Fruit fly (Drosophila melanogaster) whole organism, adult: Measurements from ENCODE around the gene CG9628.

Experiments
- CG11617 ChIP-seq: fragments of 200-800 bp; sonication (Bioruptor generic); optimal IDR thresholded peaks from 2 replicates; lab custom pipeline; 2017; ENCODE audit warnings: mild to moderate bottlenecking, missing biosample characterization, missing genetic modification reagents, missing genetic modification characterization
- CG12768 ChIP-seq: fragments of 200-800 bp; sonication (Bioruptor generic); optimal IDR thresholded peaks from 2 replicates; lab custom pipeline; 2017; ENCODE audit warnings: missing biosample characterization, missing genetic modification characterization, mild to moderate bottlenecking, moderate library complexity, missing genetic modification reagents
- CG14711 ChIP-seq: fragments of 200-800 bp; sonication (Bioruptor generic); optimal IDR thresholded peaks from 2 replicates; lab custom pipeline; 2018; ENCODE audit warnings: missing biosample characterization, mild to moderate bottlenecking, missing genetic modification characterization, moderate library complexity
- CG1620 ChIP-seq: fragments of 200-800 bp; sonication (Bioruptor generic); optimal IDR thresholded peaks from 2 replicates; lab custom pipeline; 2016; ENCODE audit warnings: missing biosample characterization, missing genetic modification characterization
- CG33017 ChIP-seq: fragments of 200-800 bp; sonication (Bioruptor generic); optimal IDR thresholded peaks from 2 replicates; lab custom pipeline; 2018; ENCODE audit warnings: missing biosample characterization, mild to moderate bottlenecking, missing genetic modification characterization, moderate library complexity
- CG5204 ChIP-seq: fragments of 200-800 bp; sonication (Bioruptor generic); optimal IDR thresholded peaks from 2 replicates; lab custom pipeline; 2016; ENCODE audit warnings: missing biosample characterization, missing genetic modification characterization
- CG7045 ChIP-seq: fragments of 200-800 bp; sonication (Bioruptor generic); optimal IDR thresholded peaks from 2 replicates; lab custom pipeline; 2017; ENCODE audit warnings: missing biosample characterization, mild to moderate bottlenecking, missing genetic modification characterization
- CG7101 ChIP-seq: fragments of 200-800 bp; sonication (Bioruptor generic); optimal IDR thresholded peaks from 2 replicates; lab custom pipeline; 2018; ENCODE audit warnings: missing biosample characterization, mild to moderate bottlenecking, missing genetic modification characterization, moderate library complexity
- Clk ChIP-seq: fragments of 200-800 bp; sonication (Bioruptor generic); optimal IDR thresholded peaks from 2 replicates; lab custom pipeline; 2017; ENCODE audit warnings: missing biosample characterization, missing genetic modification characterization
- Crg-1 ChIP-seq: fragments of 200-800 bp; sonication (Bioruptor generic); optimal IDR thresholded peaks from 2 replicates; lab custom pipeline; 2016; ENCODE audit warnings: missing biosample characterization, missing genetic modification characterization
- Hr96 ChIP-seq: fragments of 200-800 bp; sonication (Bioruptor generic); optimal IDR thresholded peaks from 2 replicates; lab custom pipeline; 2016; ENCODE audit warnings: missing biosample characterization, missing genetic modification characterization
- Mnt ChIP-seq: fragments of 200-800 bp; sonication (Bioruptor generic); optimal IDR thresholded peaks from 2 replicates; lab custom pipeline; 2016; ENCODE audit warnings: missing biosample characterization, mild to moderate bottlenecking, missing genetic modification characterization
- bab1 ChIP-seq: fragments of 200-800 bp; sonication (Bioruptor generic); optimal IDR thresholded peaks from 3 replicates; lab custom pipeline; 2019; ENCODE audit warnings: missing biosample characterization, mild to moderate bottlenecking, missing genetic modification characterization, moderate library complexity
- cic ChIP-seq: fragments of 200-800 bp; sonication (Bioruptor generic); optimal IDR thresholded peaks from 2 replicates; lab custom pipeline; 2017; ENCODE audit warnings: missing biosample characterization, mild to moderate bottlenecking, missing genetic modification characterization, moderate library complexity
- cnc ChIP-seq, 2 experiments: fragments of >200 bp; optimal IDR thresholded peaks; 2 replicates each; lab custom pipeline; 2017
- kay ChIP-seq: fragments of 200-800 bp; sonication (Bioruptor generic); peaks from one replicate; lab custom pipeline; 2016; ENCODE audit warnings: missing biosample characterization, missing genetic modification characterization, borderline replicate concordance
- ovo ChIP-seq: fragments of 200-800 bp; sonication (Bioruptor generic); optimal IDR thresholded peaks from 2 replicates; lab custom pipeline; 2016; ENCODE audit warnings: missing biosample characterization, missing genetic modification characterization
- pad ChIP-seq: fragments of 200-800 bp; sonication (Bioruptor generic); optimal IDR thresholded peaks from 3 replicates; lab custom pipeline; 2017; ENCODE audit warnings: missing biosample characterization, missing genetic modification characterization, mild to moderate bottlenecking, moderate library complexity, missing genetic modification reagents
- tj ChIP-seq: fragments of 200-800 bp; sonication (Bioruptor generic); optimal IDR thresholded peaks from 3 replicates; lab custom pipeline; 2017; ENCODE audit warnings: missing biosample characterization, mild to moderate bottlenecking, missing genetic modification characterization, moderate library complexity
- toe ChIP-seq: fragments of 200-800 bp; sonication (Bioruptor generic); optimal IDR thresholded peaks from 2 replicates; lab custom pipeline; 2016; ENCODE audit warnings: missing biosample characterization, missing genetic modification characterization

CG9628 gene

DNA sequence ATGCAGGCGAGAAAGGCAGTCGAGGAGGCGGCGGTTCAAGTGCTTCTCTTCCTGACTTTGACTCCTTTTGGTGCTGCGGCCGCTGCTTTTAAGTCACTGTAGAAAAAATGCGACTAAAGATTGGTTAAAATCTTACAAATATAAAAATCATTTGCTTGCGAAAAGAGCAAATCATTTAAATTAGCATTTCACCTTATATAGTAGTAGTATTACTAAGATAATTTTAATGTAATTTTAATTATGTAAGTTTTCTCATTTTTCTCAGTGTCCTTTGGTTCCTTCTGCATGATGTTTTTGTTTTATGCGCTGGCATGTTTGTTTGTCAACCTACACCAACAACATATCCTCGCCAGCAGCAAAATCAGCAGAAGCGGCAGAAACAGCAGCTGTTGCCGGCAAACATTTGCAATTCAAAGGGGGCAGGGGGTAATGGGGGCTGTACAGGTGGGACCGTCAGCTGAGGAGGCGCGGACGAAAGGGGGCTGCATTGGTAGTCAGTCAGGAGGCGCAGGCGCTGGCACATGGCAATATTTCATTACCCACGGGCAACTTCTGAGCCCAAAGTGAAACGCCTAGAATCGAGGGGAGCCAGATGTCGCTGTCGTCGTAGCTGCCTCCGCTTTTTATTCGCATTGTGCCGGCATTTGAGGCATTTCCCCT is 24.7 kb downstream of the CG9628 start:
- TF ChIP-seq bab1 (GFP tag; lab: Kevin White, UChicago) (no peak), Clk (GFP tag; lab: Kevin White, UChicago) (no peak), CG33017 (tag; lab: Kevin White, UChicago) (no peak), CG1620 (GFP tag; lab: Kevin White, UChicago) (no peak), Crg-1 (GFP tag; lab: Kevin White, UChicago) (no peak), CG7045 (GFP tag; lab: Kevin White, UChicago) (no peak), cnc (optimal IDR thresholded peaks at IDR 0.05; lab: Kevin White, UChicago) (no peak), tj (GFP tag; lab: Kevin White, UChicago) (no peak), CG14711 (tag; lab: Kevin White, UChicago) (no peak), CG12768 (no peak), Hr96 (GFP tag; lab: Kevin White, UChicago) (no peak), CG5204 (GFP tag; lab: Kevin White, UChicago) (no peak), toe (GFP tag; lab: Kevin White, UChicago) (no peak), ovo (GFP tag; lab: Kevin White, UChicago) (no peak), Mnt (no peak), CG7101 (tag; lab: Kevin White, UChicago) (no peak), pad (GFP tag; lab: Kevin White, UChicago) (no peak), kay (GFP tag; lab: Kevin White, UChicago) (no peak), cic (GFP tag; lab: Kevin White, UChicago) (no peak), CG11617 (GFP tag; lab: Kevin White, UChicago) (no peak)

DNA sequence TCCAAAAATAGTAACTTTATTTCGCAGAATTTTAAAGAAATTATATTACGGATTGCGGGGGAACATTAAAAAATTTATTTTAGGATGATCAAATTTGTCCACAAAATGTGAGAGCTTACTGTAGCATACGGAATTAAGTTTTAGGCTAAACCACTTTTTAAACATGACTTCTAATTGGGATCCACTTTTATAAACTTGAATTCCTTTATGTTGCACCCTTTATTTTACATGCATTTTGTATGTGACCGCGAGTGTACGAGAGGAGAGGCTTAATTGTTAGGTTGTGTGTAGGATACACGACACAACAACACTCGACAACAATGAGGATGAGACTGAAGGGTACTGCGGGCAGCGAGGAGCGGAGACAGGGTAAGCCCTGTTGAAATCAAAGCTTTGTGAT is 26.3 kb downstream of the CG9628 start:
- TF ChIP-seq Crg-1 (GFP tag; lab: Kevin White, UChicago), result no peak
- no peak for TF ChIP-seq CG33017 (tag; lab: Kevin White, UChicago)
- no peak for TF ChIP-seq CG14711 (tag; lab: Kevin White, UChicago)
- TF ChIP-seq CG7045 (GFP tag; lab: Kevin White, UChicago), result no peak
- no peak for TF ChIP-seq cnc (optimal IDR thresholded peaks at IDR 0.05; lab: Kevin White, UChicago)
- no peak for TF ChIP-seq CG5204 (GFP tag; lab: Kevin White, UChicago)

DNA sequence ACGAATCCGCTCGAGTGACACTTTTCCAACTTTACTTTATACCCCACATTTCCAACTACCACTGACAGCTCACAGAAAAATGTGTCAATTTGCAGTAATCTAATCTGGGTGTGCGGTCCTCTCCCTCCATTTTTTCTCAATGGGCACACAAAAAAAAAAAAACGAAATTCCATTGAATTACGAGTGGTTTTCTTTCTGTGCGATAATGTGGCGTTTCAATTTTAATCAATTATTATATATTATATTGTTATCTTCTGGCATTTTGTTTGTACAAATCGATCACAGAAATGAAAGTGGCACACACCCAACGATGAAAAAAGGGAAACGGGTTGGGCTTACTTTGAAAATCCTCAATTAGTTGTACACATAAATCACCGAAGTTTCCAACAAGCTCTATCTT is 27.8 kb downstream of the CG9628 start:
- TF ChIP-seq kay (GFP tag; lab: Kevin White, UChicago) (peak; percentile 38), CG14711 (tag; lab: Kevin White, UChicago) (no peak), tj (GFP tag; lab: Kevin White, UChicago) (peak; percentile 44), CG33017 (tag; lab: Kevin White, UChicago) (no peak), cic (GFP tag; lab: Kevin White, UChicago) (peak; percentile 85), CG11617 (GFP tag; lab: Kevin White, UChicago) (no peak), CG12768 (no peak), pad (GFP tag; lab: Kevin White, UChicago) (no peak)

DNA sequence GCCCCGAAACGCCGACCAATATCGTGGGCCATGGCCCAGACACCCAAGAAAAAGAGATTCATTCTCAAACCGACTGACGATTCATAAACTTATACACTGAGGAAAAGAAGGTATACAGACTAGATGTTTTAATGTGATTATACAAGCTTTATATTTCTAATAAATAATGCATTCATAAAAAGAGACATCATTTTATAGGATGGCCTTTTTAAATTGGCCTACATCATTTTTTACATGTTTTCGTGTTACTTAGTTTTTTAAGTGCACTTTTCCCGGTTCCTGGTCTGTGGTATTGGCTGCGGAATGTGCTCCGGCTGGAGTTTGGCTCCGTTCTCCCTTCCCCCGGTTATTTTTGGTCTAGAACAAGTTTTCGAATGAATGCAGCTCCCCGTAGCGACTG is 30.0 kb downstream of the CG9628 start:
- TF ChIP-seq CG33017 (tag; lab: Kevin White, UChicago), result no peak
- TF ChIP-seq ovo (GFP tag; lab: Kevin White, UChicago), result no peak
- no peak for TF ChIP-seq cnc (optimal IDR thresholded peaks at IDR 0.05; lab: Kevin White, UChicago)
- no peak for TF ChIP-seq toe (GFP tag; lab: Kevin White, UChicago)
- TF ChIP-seq Mnt, result no peak
- no peak for TF ChIP-seq Clk (GFP tag; lab: Kevin White, UChicago)
- no peak for TF ChIP-seq pad (GFP tag; lab: Kevin White, UChicago)
- TF ChIP-seq cic (GFP tag; lab: Kevin White, UChicago), result no peak
- TF ChIP-seq CG7101 (tag; lab: Kevin White, UChicago), result no peak
- TF ChIP-seq tj (GFP tag; lab: Kevin White, UChicago), result no peak
- no peak for TF ChIP-seq bab1 (GFP tag; lab: Kevin White, UChicago)
- no peak for TF ChIP-seq Crg-1 (GFP tag; lab: Kevin White, UChicago)
- TF ChIP-seq CG1620 (GFP tag; lab: Kevin White, UChicago), result no peak
- TF ChIP-seq kay (GFP tag; lab: Kevin White, UChicago), result no peak
- no peak for TF ChIP-seq CG7045 (GFP tag; lab: Kevin White, UChicago)
- TF ChIP-seq CG5204 (GFP tag; lab: Kevin White, UChicago), result no peak
- TF ChIP-seq CG12768, result no peak
- TF ChIP-seq CG11617 (GFP tag; lab: Kevin White, UChicago), result no peak
- TF ChIP-seq Hr96 (GFP tag; lab: Kevin White, UChicago), result no peak
- TF ChIP-seq CG14711 (tag; lab: Kevin White, UChicago), result no peak

DNA sequence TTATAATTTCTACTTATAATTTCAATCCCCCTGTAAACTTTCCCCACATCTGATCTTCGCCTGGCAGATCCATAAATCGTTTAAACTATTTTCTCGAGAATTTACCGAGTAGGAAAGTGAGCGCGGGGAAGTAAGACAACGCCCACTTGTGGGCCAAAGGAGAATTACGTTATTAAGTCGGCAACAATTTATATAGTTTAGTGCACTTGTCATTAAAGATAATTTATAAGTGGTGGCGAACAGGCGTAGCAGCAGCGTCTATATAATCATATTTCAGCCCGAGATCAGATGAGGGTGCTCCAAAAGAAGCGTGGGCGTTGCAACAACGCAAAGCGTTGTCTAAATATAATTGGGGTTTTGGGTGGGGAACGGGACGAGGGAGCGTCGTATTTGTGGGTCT is 32.1 kb downstream of the CG9628 start:
- no peak for TF ChIP-seq cic (GFP tag; lab: Kevin White, UChicago)

DNA sequence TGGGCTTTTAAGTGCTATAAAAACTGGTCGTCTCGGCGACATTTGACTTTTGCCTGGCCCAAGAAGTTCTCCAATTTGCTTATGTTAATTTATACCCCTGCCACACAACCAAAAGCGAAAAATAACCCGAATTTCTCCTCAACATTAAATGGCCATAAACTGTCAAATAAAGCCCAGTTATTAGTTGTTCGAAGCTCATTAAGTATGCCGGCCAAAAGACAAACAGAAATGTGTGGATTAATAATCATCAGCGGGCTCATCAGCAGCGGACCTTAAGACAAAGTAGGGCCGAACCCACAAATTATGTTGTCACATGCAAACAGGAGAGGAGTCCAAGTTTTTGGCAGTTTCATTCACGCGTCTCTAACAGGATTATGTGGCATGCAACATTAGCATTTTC is 32.6 kb downstream of the CG9628 start:
- TF ChIP-seq CG33017 (tag; lab: Kevin White, UChicago), result no peak
- TF ChIP-seq ovo (GFP tag; lab: Kevin White, UChicago), result no peak
- no peak for TF ChIP-seq CG12768
- no peak for TF ChIP-seq cnc (optimal IDR thresholded peaks at IDR 0.05; lab: Kevin White, UChicago)
- TF ChIP-seq CG1620 (GFP tag; lab: Kevin White, UChicago), result no peak
- TF ChIP-seq pad (GFP tag; lab: Kevin White, UChicago), result no peak
- no peak for TF ChIP-seq tj (GFP tag; lab: Kevin White, UChicago)
- no peak for TF ChIP-seq bab1 (GFP tag; lab: Kevin White, UChicago)
- TF ChIP-seq Mnt, result no peak
- TF ChIP-seq Clk (GFP tag; lab: Kevin White, UChicago), result no peak
- TF ChIP-seq Crg-1 (GFP tag; lab: Kevin White, UChicago), result no peak
- no peak for TF ChIP-seq CG5204 (GFP tag; lab: Kevin White, UChicago)
- no peak for TF ChIP-seq CG14711 (tag; lab: Kevin White, UChicago)
- no peak for TF ChIP-seq CG7045 (GFP tag; lab: Kevin White, UChicago)
- TF ChIP-seq CG7101 (tag; lab: Kevin White, UChicago), result no peak
- TF ChIP-seq cic (GFP tag; lab: Kevin White, UChicago), result no peak
